Worm (Caenorhabditis elegans) whole organism, L1 larva: ENCODE results near the gene sms-3.

Experiments used
- C04F5.9 ChIP-seq: sonication (generic microtip); optimal IDR thresholded peaks from 2 replicates; lab custom pipeline; 2016; ENCODE audit warnings: missing genetic modification characterization, missing compliant biosample characterization
- C16A3.4 ChIP-seq: fragments of 150-350 bp; optimal IDR thresholded peaks from 2 replicates; lab custom pipeline; 2014; ENCODE audit warnings: missing biosample characterization, missing genetic modification characterization
- F16B12.6 ChIP-seq: fragments of 150-350 bp; optimal IDR thresholded peaks from 2 replicates; lab custom pipeline; 2014; ENCODE audit warnings: missing biosample characterization, missing genetic modification characterization
- alr-1 ChIP-seq: fragments of 200-800 bp; sonication (Bioruptor generic); optimal IDR thresholded peaks from 2 replicates; lab custom pipeline; 2018; ENCODE audit warnings: borderline replicate concordance, mild to moderate bottlenecking, missing genetic modification characterization, missing compliant biosample characterization
- blmp-1 ChIP-seq: fragments of 150-350 bp; optimal IDR thresholded peaks from 2 replicates; lab custom pipeline; 2014; ENCODE audit warnings: missing biosample characterization, missing genetic modification characterization
- ceh-63 ChIP-seq: fragments of 200-800 bp; sonication (Bioruptor generic); optimal IDR thresholded peaks from 2 replicates; lab custom pipeline; 2018; ENCODE audit warnings: mild to moderate bottlenecking, missing genetic modification characterization, missing compliant biosample characterization
- ceh-88 ChIP-seq: fragments of 200-800 bp; sonication (Bioruptor generic); IDR thresholded peaks from 2 replicates; pipeline ENCODE4 v1.3.6; 2022; ENCODE audit warnings: missing genetic modification characterization, missing compliant biosample characterization
- dpl-1 ChIP-seq, 3 experiments: fragments of 150-350 bp in 2 of 3; sonication (generic microtip) in 1 of 3; optimal IDR thresholded peaks; 2 replicates each; lab custom pipeline; 2014 to 2017; ENCODE audit warnings: missing biosample characterization in 3 of 3, missing genetic modification characterization in 3 of 3, missing genetic modification reagents in 3 of 3
- dsc-1 ChIP-seq: sonication (generic microtip); optimal IDR thresholded peaks from 2 replicates; lab custom pipeline; 2016; ENCODE audit warnings: mild to moderate bottlenecking, missing genetic modification characterization, missing compliant biosample characterization
- efl-3 ChIP-seq: fragments of 200-800 bp; sonication (Bioruptor generic); optimal IDR thresholded peaks from 2 replicates; lab custom pipeline; 2018; ENCODE audit warnings: mild to moderate bottlenecking, missing genetic modification characterization, missing compliant biosample characterization
- egl-13 ChIP-seq: sonication (generic microtip); optimal IDR thresholded peaks from 2 replicates; lab custom pipeline; 2016; ENCODE audit warnings: missing genotype, missing genetic modification reagents, missing genetic modification characterization, missing compliant biosample characterization
- egl-27 ChIP-seq, 2 experiments: fragments of 150-350 bp in 1 of 2; sonication (generic microtip); optimal IDR thresholded peaks; 3 replicates each; lab custom pipeline; 2017 to 2018; ENCODE audit warnings: missing biosample characterization in 2 of 2, missing genetic modification characterization in 2 of 2, missing genetic modification reagents in 2 of 2
- elt-2 ChIP-seq: sonication (generic microtip); optimal IDR thresholded peaks from 2 replicates; lab custom pipeline; 2016; ENCODE audit warnings: missing genetic modification characterization, mild to moderate bottlenecking, inconsistent platforms, missing compliant biosample characterization, missing genetic modification reagents
- elt-3 ChIP-seq, 6 experiments: fragments of 150-350 bp in 1 of 6; sonication (generic microtip); optimal IDR thresholded peaks; 2 replicates each; lab custom pipeline; 2017 to 2018; ENCODE audit warnings: missing biosample characterization in 6 of 6, missing genetic modification characterization in 6 of 6, inconsistent platforms in 1 of 6
- fkh-10 ChIP-seq: sonication (generic microtip); optimal IDR thresholded peaks from 2 replicates; lab custom pipeline; 2017; ENCODE audit warnings: missing biosample characterization, missing genetic modification reagents, missing genetic modification characterization
- fkh-4 ChIP-seq: sonication (generic microtip); optimal IDR thresholded peaks from 2 replicates; lab custom pipeline; 2016; ENCODE audit warnings: missing compliant biosample characterization, missing genetic modification characterization, borderline replicate concordance
- fos-1 ChIP-seq: fragments of 150-350 bp; optimal IDR thresholded peaks from 2 replicates; lab custom pipeline; 2014; ENCODE audit warnings: missing biosample characterization, missing genetic modification characterization
- grh-1 ChIP-seq: fragments of 200-800 bp; sonication (Bioruptor generic); IDR thresholded peaks from 2 replicates; pipeline ENCODE4 v1.3.6; 2022; ENCODE audit warnings: missing genetic modification reagents, missing genetic modification characterization, missing compliant biosample characterization
- jun-1 ChIP-seq: fragments of 150-350 bp; optimal IDR thresholded peaks from 2 replicates; lab custom pipeline; 2014; ENCODE audit warnings: missing biosample characterization, missing genetic modification reagents, missing genetic modification characterization
- lin-13 ChIP-seq: fragments of 150-350 bp; optimal IDR thresholded peaks from 2 replicates; lab custom pipeline; 2014; ENCODE audit warnings: missing biosample characterization, missing genetic modification reagents, missing genetic modification characterization
- lin-14 ChIP-seq: fragments of 200-800 bp; sonication (Bioruptor generic); optimal IDR thresholded peaks from 2 replicates; lab custom pipeline; 2018; ENCODE audit warnings: mild to moderate bottlenecking, missing genetic modification characterization, moderate library complexity, missing compliant biosample characterization
- lin-15B ChIP-seq: fragments of 150-350 bp; sonication (generic microtip); optimal IDR thresholded peaks from 3 replicates; lab custom pipeline; 2014; ENCODE audit warnings: missing biosample characterization, missing genetic modification characterization
- lin-35 ChIP-seq, 2 experiments: fragments of 150-350 bp; optimal IDR thresholded peaks; 2 replicates each; lab custom pipeline; 2014; ENCODE audit warnings: missing biosample characterization in 2 of 2, missing genetic modification characterization in 2 of 2, missing genetic modification reagents in 2 of 2
- lin-39 ChIP-seq: fragments of 150-350 bp; optimal IDR thresholded peaks from 2 replicates; lab custom pipeline; 2014; ENCODE audit warnings: missing biosample characterization, missing genetic modification reagents, missing genetic modification characterization
- lir-3 ChIP-seq: sonication (generic microtip); optimal IDR thresholded peaks from 2 replicates; lab custom pipeline; 2016; ENCODE audit warnings: mild to moderate bottlenecking, missing genetic modification characterization, moderate library complexity, missing compliant biosample characterization; ENCODE audit not compliant: poor library complexity
- mef-2 ChIP-seq: fragments of 150-350 bp; optimal IDR thresholded peaks from 2 replicates; lab custom pipeline; 2014; ENCODE audit warnings: missing biosample characterization, missing genetic modification characterization
- mep-1 ChIP-seq: fragments of 150-350 bp; optimal IDR thresholded peaks from 2 replicates; lab custom pipeline; 2014; ENCODE audit warnings: missing biosample characterization, missing genetic modification characterization
- nhr-11 ChIP-seq: fragments of 150-350 bp; optimal IDR thresholded peaks from 2 replicates; lab custom pipeline; 2014; ENCODE audit warnings: missing biosample characterization, missing genetic modification characterization
- nhr-19 ChIP-seq: fragments of 200-800 bp; sonication (Bioruptor generic); conservative IDR thresholded peaks from 2 replicates; pipeline ENCODE4 v1.3.6; 2022; ENCODE audit warnings: missing genetic modification characterization, missing compliant biosample characterization
- nhr-20 ChIP-seq: sonication (generic microtip); optimal IDR thresholded peaks from 2 replicates; lab custom pipeline; 2016; ENCODE audit warnings: mild to moderate bottlenecking, missing genetic modification characterization, missing compliant biosample characterization
- nhr-47 ChIP-seq: sonication (generic microtip); optimal IDR thresholded peaks from 2 replicates; lab custom pipeline; 2016; ENCODE audit warnings: mild to moderate bottlenecking, missing genetic modification characterization, moderate library complexity, missing compliant biosample characterization
- nhr-71 ChIP-seq: sonication (generic microtip); optimal IDR thresholded peaks from 2 replicates; lab custom pipeline; 2016; ENCODE audit warnings: mild to moderate bottlenecking, missing genetic modification characterization, moderate library complexity, missing compliant biosample characterization
- nhr-77 ChIP-seq: fragments of 150-350 bp; optimal IDR thresholded peaks from 2 replicates; lab custom pipeline; 2014; ENCODE audit warnings: missing biosample characterization, missing genetic modification characterization
- nhr-84 ChIP-seq: sonication (generic microtip); optimal IDR thresholded peaks from 2 replicates; lab custom pipeline; 2017; ENCODE audit warnings: missing biosample characterization, missing genetic modification characterization
- nhr-90 ChIP-seq: sonication (generic microtip); optimal IDR thresholded peaks from 2 replicates; lab custom pipeline; 2016; ENCODE audit warnings: mild to moderate bottlenecking, missing genetic modification characterization, missing compliant biosample characterization; ENCODE audit not compliant: poor library complexity
- pag-3 ChIP-seq: sonication (generic microtip); optimal IDR thresholded peaks from 2 replicates; lab custom pipeline; 2017; ENCODE audit warnings: missing genetic modification characterization, mild to moderate bottlenecking, missing compliant biosample characterization, antibody characterized with exemption, borderline replicate concordance; ENCODE audit not compliant: insufficient read depth
- pax-3 ChIP-seq: fragments of 200-800 bp; sonication (Bioruptor generic); optimal IDR thresholded peaks from 2 replicates; lab custom pipeline; 2018; ENCODE audit warnings: mild to moderate bottlenecking, missing genetic modification characterization, moderate library complexity, missing compliant biosample characterization
- pqm-1 ChIP-seq: sonication (generic microtip); optimal IDR thresholded peaks from 3 replicates; lab custom pipeline; 2017; ENCODE audit warnings: missing biosample characterization, missing genetic modification characterization
- rnt-1 ChIP-seq: sonication (generic microtip); optimal IDR thresholded peaks from 2 replicates; lab custom pipeline; 2016; ENCODE audit warnings: mild to moderate bottlenecking, missing genetic modification characterization, moderate library complexity, missing compliant biosample characterization
- snpc-4 ChIP-seq: fragments of 150-350 bp; optimal IDR thresholded peaks from 2 replicates; lab custom pipeline; 2014; ENCODE audit warnings: missing biosample characterization, missing genetic modification characterization
- snu-23 ChIP-seq: sonication (generic microtip); optimal IDR thresholded peaks from 2 replicates; lab custom pipeline; 2016; ENCODE audit warnings: missing genetic modification characterization, missing compliant biosample characterization
- sox-4 ChIP-seq: sonication (generic microtip); optimal IDR thresholded peaks from 2 replicates; lab custom pipeline; 2016; ENCODE audit warnings: missing genetic modification characterization, missing compliant biosample characterization
- sptf-1 ChIP-seq: fragments of 150-350 bp; optimal IDR thresholded peaks from 2 replicates; lab custom pipeline; 2014; ENCODE audit warnings: missing biosample characterization, missing genetic modification characterization
- swsn-7 ChIP-seq: sonication (generic microtip); optimal IDR thresholded peaks from 2 replicates; lab custom pipeline; 2016; ENCODE audit warnings: missing genetic modification characterization, missing compliant biosample characterization
- unc-130 ChIP-seq: fragments of 150-350 bp; optimal IDR thresholded peaks from 2 replicates; lab custom pipeline; 2017; ENCODE audit warnings: missing biosample characterization, missing genetic modification characterization, inconsistent platforms
- unc-30 ChIP-seq: sonication (generic microtip); optimal IDR thresholded peaks from 2 replicates; lab custom pipeline; 2017; ENCODE audit warnings: missing biosample characterization, missing genetic modification characterization
- unc-86 ChIP-seq: sonication (generic microtip); optimal IDR thresholded peaks from 2 replicates; lab custom pipeline; 2016; ENCODE audit warnings: missing genetic modification characterization, missing compliant biosample characterization
- vab-15 ChIP-seq: sonication (generic microtip); optimal IDR thresholded peaks from 2 replicates; lab custom pipeline; 2017; ENCODE audit warnings: missing genotype, mild to moderate bottlenecking, missing genetic modification characterization, missing compliant biosample characterization
- xbp-1 ChIP-seq: sonication (generic microtip); optimal IDR thresholded peaks from 2 replicates; lab custom pipeline; 2016; ENCODE audit warnings: missing genetic modification characterization, missing compliant biosample characterization
- zip-4 ChIP-seq: fragments of 200-800 bp; sonication (Bioruptor generic); optimal IDR thresholded peaks from 2 replicates; lab custom pipeline; 2018; ENCODE audit warnings: mild to moderate bottlenecking, missing genetic modification characterization, moderate library complexity, missing compliant biosample characterization
- ztf-4 ChIP-seq: fragments of 150-350 bp; optimal IDR thresholded peaks from 2 replicates; lab custom pipeline; 2014; ENCODE audit warnings: missing biosample characterization, missing genetic modification characterization

sms-3 gene

DNA sequence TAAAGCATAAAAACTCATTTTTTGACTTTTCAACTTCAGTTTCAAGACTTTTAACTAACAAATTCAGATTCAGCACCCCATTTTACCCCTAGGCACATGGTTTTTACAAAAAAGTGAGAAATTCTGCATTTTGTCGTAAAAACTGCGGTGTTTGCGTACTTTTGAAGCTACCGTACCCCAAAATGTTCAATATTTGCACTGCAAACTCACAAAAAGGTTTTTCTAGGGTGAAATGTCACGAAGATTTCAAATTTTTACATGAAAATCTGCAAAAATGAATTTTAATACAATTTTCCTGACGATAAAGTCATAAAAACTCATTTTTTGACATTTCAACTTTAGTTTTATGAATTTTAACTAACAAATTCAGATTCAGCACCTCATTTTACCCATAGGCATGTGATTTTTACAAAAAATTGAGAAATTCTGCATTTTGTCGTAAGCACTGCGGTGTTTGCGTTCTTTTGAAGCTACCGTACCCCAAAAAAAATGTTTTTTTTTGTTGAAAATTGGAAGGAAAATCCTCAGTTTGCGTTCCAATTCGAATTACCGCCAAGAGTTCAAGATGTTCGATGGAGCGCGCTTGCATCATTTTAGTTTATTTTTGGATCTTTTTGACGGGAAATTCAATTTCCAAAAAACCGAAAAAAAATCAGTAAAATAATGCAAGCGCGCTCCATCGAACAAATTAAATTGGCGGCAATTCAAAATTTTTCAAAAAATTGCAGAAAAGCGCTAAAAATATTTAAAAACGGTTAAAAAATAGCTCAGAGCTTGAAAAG lies 15.5 kb upstream of the sms-3 start:
- peak; percentile 23 for TF ChIP-seq ztf-4 (tag; lab: Kevin White, UChicago)
- TF ChIP-seq jun-1 (tag; lab: Kevin White, UChicago) = no peak
- TF ChIP-seq nhr-47 (tag; lab: Kevin White, UChicago) = peak; percentile 31
- TF ChIP-seq lin-15B (tag; lab: Kevin White, UChicago) = no peak
- no peak for TF ChIP-seq elt-3 (tag; optimal IDR thresholded peaks at IDR 0.05; lab: Kevin White, UChicago)
- no peak for TF ChIP-seq C04F5.9 (tag; lab: Kevin White, UChicago)
- TF ChIP-seq xbp-1 (tag; lab: Kevin White, UChicago) = peak; percentile 6
- no peak for TF ChIP-seq pax-3 (tag; lab: Kevin White, UChicago)
- TF ChIP-seq vab-15 (tag; lab: Kevin White, UChicago) = no peak
- no peak for TF ChIP-seq efl-3 (GFP tag; lab: Kevin White, UChicago)
- TF ChIP-seq lin-13 (GFP tag; lab: Kevin White, UChicago) = peak; percentile 64
- TF ChIP-seq mef-2 = no peak
- no peak for TF ChIP-seq egl-27 (tag; optimal IDR thresholded peaks at IDR 0.05; lab: Kevin White, UChicago)
- TF ChIP-seq C16A3.4 (tag; lab: Kevin White, UChicago) = no peak
- TF ChIP-seq mep-1 (tag; lab: Kevin White, UChicago) = peak; percentile 1
- TF ChIP-seq nhr-90 (tag; lab: Kevin White, UChicago) = peak; percentile 20
- TF ChIP-seq nhr-71 (tag; lab: Kevin White, UChicago) = peak; percentile 45
- peak; percentile 28 for TF ChIP-seq elt-2 (tag; lab: Kevin White, UChicago)
- no peak for TF ChIP-seq dsc-1 (tag; lab: Kevin White, UChicago)
- peak; percentile 22 for TF ChIP-seq snu-23 (GFP tag; lab: Kevin White, UChicago)
- no peak for TF ChIP-seq nhr-77
- TF ChIP-seq pqm-1 (tag; lab: Kevin White, UChicago) = no peak
- no peak for TF ChIP-seq lir-3 (tag; lab: Kevin White, UChicago)
- TF ChIP-seq lin-14 (GFP tag; lab: Kevin White, UChicago) = no peak
- TF ChIP-seq egl-13 (tag; lab: Kevin White, UChicago) = no peak
- no peak for TF ChIP-seq alr-1 (tag; lab: Kevin White, UChicago)
- no peak for TF ChIP-seq fos-1 (tag; lab: Kevin White, UChicago)
- no peak for TF ChIP-seq fkh-10 (GFP tag; lab: Kevin White, UChicago)
- TF ChIP-seq nhr-84 (tag; lab: Kevin White, UChicago) = no peak
- TF ChIP-seq pag-3 (tag; lab: Kevin White, UChicago) = no peak
- TF ChIP-seq sox-4 = no peak
- peak; percentile 36 for TF ChIP-seq rnt-1 (tag; lab: Kevin White, UChicago)
- TF ChIP-seq F16B12.6 (tag; lab: Kevin White, UChicago) = no peak
- TF ChIP-seq nhr-20 (tag; lab: Kevin White, UChicago) = peak; percentile 20
- no peak for TF ChIP-seq snpc-4 (tag; lab: Kevin White, UChicago)
- no peak for TF ChIP-seq swsn-7
- no peak for TF ChIP-seq unc-30
- peak; percentile 32 to 62 (median 55) for TF ChIP-seq dpl-1 (GFP tag; optimal IDR thresholded peaks at IDR 0.05; lab: Kevin White, UChicago)
- no peak for TF ChIP-seq ceh-88 (GFP tag; lab: Robert Waterston, UW)
- no peak for TF ChIP-seq unc-130
- no peak for TF ChIP-seq nhr-11 (tag; lab: Kevin White, UChicago)
- peak; percentile 19; the same call in 1 of the 2 replicates for TF ChIP-seq nhr-19 (GFP tag; lab: Robert Waterston, UW)
- no peak for TF ChIP-seq unc-86
- peak; percentile 30 to 71 for TF ChIP-seq lin-35 (GFP tag; optimal IDR thresholded peaks at IDR 0.05; lab: Kevin White, UChicago)
- no peak for TF ChIP-seq ceh-63
- TF ChIP-seq lin-39 (tag; lab: Kevin White, UChicago) = no peak
- no peak for TF ChIP-seq fkh-4
- TF ChIP-seq zip-4 (GFP tag; lab: Kevin White, UChicago) = no peak
- no peak for TF ChIP-seq blmp-1 (tag; lab: Kevin White, UChicago)
- no peak for TF ChIP-seq grh-1 (GFP tag; lab: Robert Waterston, UW)
- TF ChIP-seq sptf-1 (tag; lab: Kevin White, UChicago) = no peak
